Worm (Caenorhabditis elegans): ENCODE measurements around the gene srh-243.

ce11 chrV:2830817-2831216, 39.4 kb upstream of the srh-243 start, which contains the start of gene srw-2:
- TF ChIP-seq ztf-11 (tag; optimal IDR thresholded peaks at IDR 0.05): no peak
- no peak for TF ChIP-seq ceh-83 (GFP tag; optimal IDR thresholded peaks at IDR 0.05)
- TF ChIP-seq elt-3 (tag; optimal IDR thresholded peaks at IDR 0.05): no peak
- no peak for TF ChIP-seq pha-4 (tag; optimal IDR thresholded peaks at IDR 0.05)

Measured in whole organism, mixed stage, embryonic.